Fruit fly (Drosophila melanogaster): ENCODE results near the gene CG17991.

The CG17991 gene

dm6 chr3R:27208724-27209343, 32.2 kb upstream of the CG17991 start (continued):
- TF ChIP-seq CG6765 (GFP tag; optimal IDR thresholded peaks at IDR 0.05) = peak; percentile 25
- TF ChIP-seq CG10543 (GFP tag; optimal IDR thresholded peaks at IDR 0.05) = peak; percentile 29
- peak; percentile 66 for TF ChIP-seq CG2875 (GFP tag; optimal IDR thresholded peaks at IDR 0.05)
- no peak for TF ChIP-seq CG9215 (GFP tag; IDR thresholded peaks at IDR 0.05)
- peak; percentile 40 for TF ChIP-seq CG18599 (GFP tag; optimal IDR thresholded peaks at IDR 0.05)
- no peak for TF ChIP-seq CG4282 (GFP tag; optimal IDR thresholded peaks at IDR 0.05)
- TF ChIP-seq CG18262 (tag; optimal IDR thresholded peaks at IDR 0.05) = peak; percentile 39
- no peak for TF ChIP-seq ro (GFP tag; IDR thresholded peaks at IDR 0.05)
- TF ChIP-seq dm (GFP tag; optimal IDR thresholded peaks at IDR 0.05) = peak; percentile 7
- no peak for TF ChIP-seq Max (GFP tag; optimal IDR thresholded peaks at IDR 0.05)
- no peak for TF ChIP-seq Gug (GFP tag; IDR thresholded peaks at IDR 0.05)
- TF ChIP-seq CG3281 (GFP tag; optimal IDR thresholded peaks at IDR 0.05) = no peak
- TF ChIP-seq CG7839 (tag; optimal IDR thresholded peaks at IDR 0.05) = peak; percentile 5
- no peak for TF ChIP-seq CG6689 (GFP tag; IDR thresholded peaks at IDR 0.05)
- no peak for TF ChIP-seq Mad (GFP tag; optimal IDR thresholded peaks at IDR 0.05)
- TF ChIP-seq CG34224 (GFP tag; IDR thresholded peaks at IDR 0.05; ENCODE audit: partially characterized antibody) = no peak
- no peak for TF ChIP-seq CG18476 (GFP tag; optimal IDR thresholded peaks at IDR 0.05)
- TF ChIP-seq CG17568 (GFP tag; optimal IDR thresholded peaks at IDR 0.05) = peak; percentile 43
- no peak for TF ChIP-seq peb (GFP tag; IDR thresholded peaks at IDR 0.05)
- no peak for TF ChIP-seq nom (GFP tag; optimal IDR thresholded peaks at IDR 0.05)
- TF ChIP-seq abd-A (tag; optimal IDR thresholded peaks at IDR 0.05) = no peak
- peak; percentile 2 for TF ChIP-seq CG12104 (GFP tag; optimal IDR thresholded peaks at IDR 0.05)
- no peak for TF ChIP-seq gfzf (GFP tag; optimal IDR thresholded peaks at IDR 0.05)
- TF ChIP-seq CG14441 (GFP tag; IDR thresholded peaks at IDR 0.05) = peak; percentile 43; the same call in 1 of the 2 replicates
- TF ChIP-seq CG16779 (GFP tag; IDR thresholded peaks at IDR 0.05) = no peak
- TF ChIP-seq h (optimal IDR thresholded peaks at IDR 0.05) = no peak
- TF ChIP-seq Xrp1 (GFP tag; IDR thresholded peaks at IDR 0.05) = peak; percentile 68; the same call in 1 of the 2 replicates
- TF ChIP-seq CG13775 (GFP tag; optimal IDR thresholded peaks at IDR 0.05) = no peak
- no peak for TF ChIP-seq CG13624 (GFP tag; optimal IDR thresholded peaks at IDR 0.05)
- peak; percentile 26 for TF ChIP-seq grn (GFP tag; optimal IDR thresholded peaks at IDR 0.05)
- no peak for TF ChIP-seq Dek (tag; optimal IDR thresholded peaks at IDR 0.05)
- no peak for TF ChIP-seq Abd-B (GFP tag; optimal IDR thresholded peaks at IDR 0.05)
- no peak for TF ChIP-seq ttk (GFP tag; IDR thresholded peaks at IDR 0.05)
- peak; percentile 34 for TF ChIP-seq fd64A (GFP tag; optimal IDR thresholded peaks at IDR 0.05)
- no peak for TF ChIP-seq oc (tag; optimal IDR thresholded peaks at IDR 0.05)
- no peak for TF ChIP-seq MESR4 (GFP tag; optimal IDR thresholded peaks at IDR 0.05)
- no peak for TF ChIP-seq E2f1 (GFP tag; IDR thresholded peaks at IDR 0.05)
- TF ChIP-seq CG15514 (GFP tag; optimal IDR thresholded peaks at IDR 0.05) = peak; percentile 12
- no peak for TF ChIP-seq usp (GFP tag; optimal IDR thresholded peaks at IDR 0.05)
- TF ChIP-seq Six4 (GFP tag; optimal IDR thresholded peaks at IDR 0.05) = no peak
- no peak for TF ChIP-seq unc-4 (GFP tag; IDR thresholded peaks at IDR 0.05; ENCODE audit: partially characterized antibody)
- TF ChIP-seq D19B (GFP tag; optimal IDR thresholded peaks at IDR 0.05) = no peak
- TF ChIP-seq HLHmδ (GFP tag; optimal IDR thresholded peaks at IDR 0.05) = peak; percentile 23
- TF ChIP-seq chn (GFP tag; optimal IDR thresholded peaks at IDR 0.05) = no peak
- TF ChIP-seq maf-S (GFP tag; optimal IDR thresholded peaks at IDR 0.05) = peak; percentile 37
- 0 out of 2 replicates have a peak, but pooled peaks have one; percentile 38 for TF ChIP-seq CG11085 (GFP tag; IDR thresholded peaks at IDR 0.05)
- no peak for TF ChIP-seq Ets65A (GFP tag)
- TF ChIP-seq bbx (GFP tag; IDR thresholded peaks at IDR 0.05; ENCODE audit: partially characterized antibody) = no peak
- no peak for TF ChIP-seq zfh2 (GFP tag; optimal IDR thresholded peaks at IDR 0.05)
- TF ChIP-seq CG2712 (tag; optimal IDR thresholded peaks at IDR 0.05) = peak; percentile 20
